Fruit fly (Drosophila melanogaster) S2 (cell line): ENCODE data around the gene Nthl1.

Experiments
- CG8478 ChIP-seq: fragments of >200 bp; optimal IDR thresholded peaks from 2 replicates; lab custom pipeline; 2018
- CTCF ChIP-seq, 2 experiments: fragments of >200 bp; optimal IDR thresholded peaks; 2 replicates each; lab custom pipeline; 2018

Nthl1 gene

DNA sequence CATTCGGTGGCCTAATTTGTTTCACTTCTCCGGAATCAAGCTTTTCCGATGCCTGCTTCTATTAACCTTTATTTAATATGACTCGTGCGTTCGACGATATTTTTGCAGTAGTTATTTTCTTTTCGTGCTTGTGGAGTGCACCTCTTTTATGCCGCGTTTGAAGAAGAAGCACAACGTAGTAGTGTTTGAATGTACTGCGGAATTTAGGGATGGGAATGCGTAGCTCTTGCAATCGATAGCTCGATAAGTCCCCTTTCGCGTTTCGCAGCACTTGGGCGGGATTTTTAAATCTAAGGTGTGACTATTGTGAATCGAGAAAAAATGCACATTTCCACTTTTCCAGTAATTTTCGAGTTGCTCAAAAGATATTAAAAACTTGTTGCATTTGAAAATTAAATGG, 8.9 kb downstream of the Nthl1 start, which contains the start of the genes CG43739 and sky:
TSS of gene CG43739 (minus strand) at position 199 of the 400 bp plus-strand sequence.
TSS of gene sky (minus strand) at position 199 of the 400 bp plus-strand sequence.
- peak in 1 of 2 experiments; percentile 37 for TF ChIP-seq CTCF (optimal IDR thresholded peaks at IDR 0.05; lab: Kevin White, UChicago)
- TF ChIP-seq CG8478 (lab: Kevin White, UChicago), result no peak

DNA sequence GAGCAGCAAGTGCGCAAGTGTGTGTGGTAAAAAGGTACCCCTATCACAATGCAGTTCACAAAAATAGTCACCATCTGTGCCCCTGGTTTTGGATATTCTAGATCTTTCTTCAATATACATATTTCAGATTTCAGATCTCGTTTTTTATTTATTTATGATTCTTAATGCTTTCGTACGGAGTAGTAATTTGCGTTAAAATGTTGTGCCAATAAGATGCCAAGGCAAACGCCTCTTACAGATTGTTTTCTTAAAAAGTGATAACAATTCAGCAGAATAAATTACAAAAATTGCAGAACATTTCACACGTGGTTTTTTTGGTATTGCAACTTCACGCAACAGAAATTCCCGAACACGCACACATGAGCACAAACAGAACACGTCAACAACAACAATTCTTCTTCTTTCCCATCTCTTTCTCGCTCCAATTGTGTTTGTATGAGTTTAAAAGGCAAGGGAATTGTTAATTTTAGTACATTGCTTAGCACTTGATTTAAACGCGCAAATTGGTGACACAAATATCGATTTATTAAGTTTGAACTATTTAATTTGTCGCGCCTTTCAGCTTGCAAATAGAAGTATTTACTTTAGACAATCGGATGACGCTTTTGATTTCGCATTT, 9.5 kb downstream of the Nthl1 start:
- no peak for TF ChIP-seq CTCF (optimal IDR thresholded peaks at IDR 0.05; lab: Kevin White, UChicago)
- TF ChIP-seq CG8478 (lab: Kevin White, UChicago), result no peak

- TF ChIP-seq CTCF (optimal IDR thresholded peaks at IDR 0.05; lab: Kevin White, UChicago), result no peak
- no peak for TF ChIP-seq CG8478 (lab: Kevin White, UChicago)
These were observed 10.2 kb downstream of the Nthl1 start for dm6 chr2L:20917235-20918055.

DNA sequence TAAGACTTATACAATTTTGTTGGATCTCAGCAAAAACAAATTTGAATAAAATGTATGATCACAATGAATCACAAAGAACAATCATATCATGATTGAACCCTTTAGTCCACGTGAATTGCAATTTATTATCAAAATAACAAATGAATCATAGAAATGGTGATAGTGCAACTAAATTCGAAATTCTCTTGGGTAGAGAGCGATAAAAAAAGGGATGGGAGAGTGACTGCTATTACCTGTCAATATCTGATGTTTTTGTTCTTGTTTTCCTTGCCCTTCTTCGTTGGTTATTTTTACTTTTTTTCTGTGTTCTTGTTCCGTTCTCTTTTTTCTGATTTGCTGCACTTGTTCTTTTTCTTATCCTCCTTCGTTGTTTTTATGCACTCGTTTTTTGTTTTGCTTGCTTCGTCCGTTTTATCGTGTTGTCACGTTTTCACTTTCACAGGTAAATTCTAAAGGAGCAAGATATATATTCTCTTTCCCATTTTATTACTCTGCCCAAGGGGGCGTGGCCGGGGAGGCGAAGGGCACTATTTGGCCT, 10.9 kb downstream of the Nthl1 start:
- TF ChIP-seq CTCF (optimal IDR thresholded peaks at IDR 0.05; lab: Kevin White, UChicago), result no peak
- no peak for TF ChIP-seq CG8478 (lab: Kevin White, UChicago)

DNA sequence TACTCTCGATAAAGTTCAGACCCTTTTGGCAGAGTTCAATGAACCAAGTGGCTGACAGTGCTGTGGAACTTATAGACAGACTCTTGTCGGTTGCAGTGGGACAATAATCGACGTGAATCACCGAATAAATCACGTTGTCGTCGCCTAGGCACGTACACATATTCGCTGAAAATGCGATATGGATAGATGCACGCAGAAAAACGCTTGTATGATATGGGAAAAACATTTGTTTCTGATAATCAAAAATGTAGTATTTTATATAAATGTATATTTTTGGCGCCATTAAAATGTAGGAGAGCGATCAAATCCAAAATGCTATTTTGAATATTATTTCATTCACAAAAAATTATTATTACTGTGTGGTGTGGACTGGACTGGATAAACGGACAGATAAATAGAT, 12.4 kb downstream of the Nthl1 start:
- TF ChIP-seq CG8478 (lab: Kevin White, UChicago), result no peak
- no peak for TF ChIP-seq CTCF (optimal IDR thresholded peaks at IDR 0.05; lab: Kevin White, UChicago)

dm6 chr2L:20913528-20913927, 14.1 kb downstream of the Nthl1 start:
- no peak for TF ChIP-seq CG8478 (lab: Kevin White, UChicago)
- no peak for TF ChIP-seq CTCF (optimal IDR thresholded peaks at IDR 0.05; lab: Kevin White, UChicago)

- TF ChIP-seq CTCF (optimal IDR thresholded peaks at IDR 0.05; lab: Kevin White, UChicago) (no peak), CG8478 (lab: Kevin White, UChicago) (no peak)
These were observed 14.8 kb downstream of the Nthl1 start for dm6 chr2L:20912789-20913300.

DNA sequence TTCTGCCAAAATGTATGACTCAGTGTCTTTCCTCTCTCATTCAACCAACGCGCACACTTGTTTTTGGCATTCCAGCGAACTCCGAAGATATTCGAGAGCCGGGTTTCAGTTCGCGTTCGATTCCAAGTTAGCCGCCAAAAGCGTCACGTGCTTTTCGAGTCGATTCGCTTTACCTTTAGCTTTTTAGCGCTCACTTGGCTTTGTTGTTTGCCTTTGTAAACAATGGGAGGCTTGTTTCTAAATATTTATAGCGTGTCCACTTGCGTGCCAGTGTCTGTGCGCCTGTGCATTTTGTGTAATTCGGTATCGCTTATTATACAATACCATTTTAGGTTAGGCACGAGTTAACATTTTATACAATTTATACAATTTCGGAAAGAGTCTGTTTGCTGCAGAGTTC, 16.3 kb downstream of the Nthl1 start:
- TF ChIP-seq CTCF (optimal IDR thresholded peaks at IDR 0.05; lab: Kevin White, UChicago) (no peak), CG8478 (lab: Kevin White, UChicago) (no peak)

DNA sequence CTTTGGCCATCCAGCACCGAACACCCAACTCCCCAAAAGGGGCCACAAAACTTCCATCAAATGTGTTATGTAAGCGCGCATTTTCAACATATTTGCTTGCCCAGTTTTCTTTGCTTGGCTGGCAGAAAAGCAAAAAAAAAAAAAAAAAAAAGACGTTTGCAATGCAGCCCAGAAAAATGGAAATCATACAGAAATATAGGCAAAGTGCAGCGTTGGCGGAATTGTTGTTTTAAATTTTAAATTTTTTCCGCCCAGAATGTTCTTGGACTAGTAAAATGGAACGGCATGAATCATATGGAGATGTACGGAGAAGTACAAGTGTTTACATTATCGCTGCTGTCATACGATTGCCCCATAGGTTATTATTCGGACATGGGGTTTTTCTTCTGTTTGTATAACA, 18.4 kb downstream of the Nthl1 start:
- TF ChIP-seq CTCF (optimal IDR thresholded peaks at IDR 0.05; lab: Kevin White, UChicago) (no peak), CG8478 (lab: Kevin White, UChicago) (no peak)

DNA sequence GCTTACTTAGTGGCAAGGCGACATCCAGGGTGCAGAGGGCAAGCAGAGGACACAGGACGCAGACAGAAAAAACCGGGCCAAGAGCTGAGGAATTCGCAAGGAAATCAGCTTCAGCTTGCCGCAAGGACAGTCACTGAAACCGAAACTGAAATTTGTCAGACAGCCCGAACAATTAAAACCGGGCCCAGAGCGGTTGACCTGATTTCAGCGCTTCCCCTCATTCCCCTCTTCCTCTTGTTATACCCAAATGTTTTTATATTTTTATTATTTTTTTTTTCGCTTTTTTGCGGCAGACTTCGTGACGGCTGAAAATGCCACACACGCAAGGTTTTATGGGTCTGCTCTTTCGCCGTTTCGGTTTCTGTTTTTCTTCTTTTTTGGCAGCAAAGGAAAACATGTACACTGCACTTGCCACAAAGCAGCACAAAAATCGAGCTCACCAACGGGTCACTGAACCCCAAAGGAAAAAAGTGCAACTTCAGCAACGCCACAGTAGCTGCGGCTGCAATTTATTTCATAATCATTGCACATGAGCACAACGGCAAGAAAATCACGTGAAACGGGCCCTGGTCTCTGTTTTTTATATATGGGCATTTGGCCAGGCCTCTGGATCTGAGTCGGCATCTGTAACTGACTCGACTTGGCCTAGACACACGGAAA, 19.5 kb downstream of the Nthl1 start:
- no peak for TF ChIP-seq CTCF (optimal IDR thresholded peaks at IDR 0.05; lab: Kevin White, UChicago)
- TF ChIP-seq CG8478 (lab: Kevin White, UChicago), result no peak

- TF ChIP-seq CTCF (optimal IDR thresholded peaks at IDR 0.05; lab: Kevin White, UChicago) (no peak), CG8478 (lab: Kevin White, UChicago) (no peak)
These were observed 22.6 kb downstream of the Nthl1 start for dm6 chr2L:20905025-20905424.

DNA sequence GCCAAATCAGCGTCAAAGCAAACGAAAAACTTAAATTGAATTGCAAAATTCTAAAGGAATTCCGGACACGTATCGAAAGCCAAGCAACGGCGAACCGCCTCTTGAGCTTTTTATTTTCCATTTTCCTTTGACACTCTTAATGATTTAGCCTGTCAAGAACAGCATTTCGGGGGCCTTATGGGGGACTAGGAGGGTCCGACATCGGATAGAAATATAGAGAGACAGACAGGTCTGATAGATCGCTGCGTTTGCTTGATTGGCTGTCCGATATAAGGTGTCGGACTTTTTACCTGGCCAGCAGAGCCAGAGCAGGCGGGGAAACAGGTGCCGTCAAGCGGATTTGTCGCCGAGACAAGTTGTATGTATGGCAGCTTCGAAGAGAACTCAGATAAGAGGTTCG, 23.3 kb downstream of the Nthl1 start:
- TF ChIP-seq CG8478 (lab: Kevin White, UChicago) (no peak), CTCF (optimal IDR thresholded peaks at IDR 0.05; lab: Kevin White, UChicago) (no peak)

DNA sequence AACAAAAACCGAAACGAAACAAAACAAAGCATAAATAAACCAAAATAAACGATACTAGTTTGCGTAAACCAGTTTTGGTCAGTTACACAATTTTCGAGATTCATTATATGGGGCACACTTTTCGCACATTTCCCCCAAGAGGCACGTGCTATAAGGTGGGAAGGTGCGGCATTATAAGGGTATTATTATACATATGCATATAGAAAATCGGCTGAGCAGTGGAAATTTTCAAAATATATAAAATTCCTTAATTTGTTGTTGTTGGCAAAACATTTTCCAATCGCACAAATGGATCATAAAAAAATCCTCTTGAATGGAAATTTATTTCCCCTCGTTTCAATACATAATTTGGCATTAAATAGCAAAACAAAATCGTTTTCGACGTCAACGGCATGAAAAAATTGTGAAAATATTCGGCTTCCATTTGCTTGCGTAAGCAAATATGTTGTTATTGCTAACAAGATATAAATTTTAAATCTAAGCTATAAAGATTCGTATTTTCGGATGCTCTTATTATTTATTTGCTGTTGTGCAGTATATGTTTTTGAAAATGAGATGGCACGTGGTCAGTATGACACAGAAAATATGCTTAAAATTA, 29.1 kb downstream of the Nthl1 start:
- TF ChIP-seq CTCF (optimal IDR thresholded peaks at IDR 0.05; lab: Kevin White, UChicago), result no peak
- TF ChIP-seq CG8478 (lab: Kevin White, UChicago), result no peak

DNA sequence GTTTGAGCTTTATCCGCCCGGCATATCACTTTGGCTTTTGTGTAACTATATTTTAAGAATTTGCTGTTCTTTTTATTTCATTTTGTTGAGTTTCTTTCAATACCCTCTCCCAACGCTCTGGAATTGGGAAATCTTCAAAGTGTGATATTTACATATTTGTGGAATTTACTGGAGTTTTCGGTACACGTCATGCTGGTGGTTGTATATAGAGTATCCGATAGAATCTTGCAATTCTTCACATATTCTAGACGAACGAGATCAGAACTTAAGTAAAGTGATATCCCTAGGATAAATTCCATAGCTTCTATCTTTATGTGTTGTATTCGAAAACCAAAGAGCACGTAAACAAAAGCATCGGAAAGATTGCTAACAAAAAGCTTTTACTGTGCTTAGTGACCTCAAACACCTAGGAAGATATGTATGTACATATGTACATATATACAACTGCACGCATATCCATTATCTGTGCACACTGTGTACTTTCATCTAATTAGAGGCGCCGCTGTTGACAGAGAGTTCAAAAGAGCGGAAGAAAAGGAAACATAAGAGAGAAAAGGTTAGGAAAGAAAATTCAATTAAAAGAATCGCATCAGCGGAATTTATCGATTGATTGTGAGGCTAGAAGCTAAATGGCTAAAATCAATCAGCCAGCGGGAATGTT, 30.8 kb downstream of the Nthl1 start:
- TF ChIP-seq CG8478 (lab: Kevin White, UChicago) (no peak), CTCF (optimal IDR thresholded peaks at IDR 0.05; lab: Kevin White, UChicago) (no peak)
